Worm (Caenorhabditis elegans): Measurements from ENCODE around the gene M106.7.

ce11 chrII:10861723-10862486 is 4.9 kb upstream of the M106.7 start:
- TF ChIP-seq nhr-76 (tag; optimal IDR thresholded peaks at IDR 0.05), result no peak
- TF ChIP-seq zag-1 (tag; optimal IDR thresholded peaks at IDR 0.05), result no peak
- TF ChIP-seq ama-1 (optimal IDR thresholded peaks at IDR 0.05), result no peak
- no peak for TF ChIP-seq nhr-237 (tag; optimal IDR thresholded peaks at IDR 0.05)
- no peak for TF ChIP-seq tbx-2 (tag; optimal IDR thresholded peaks at IDR 0.05)
- no peak for TF ChIP-seq unc-62 (GFP tag; optimal IDR thresholded peaks at IDR 0.05)
- no peak for TF ChIP-seq ztf-11 (tag; optimal IDR thresholded peaks at IDR 0.05)
- no peak for TF ChIP-seq nhr-11 (tag; optimal IDR thresholded peaks at IDR 0.05)
- TF ChIP-seq ztf-4 (tag; optimal IDR thresholded peaks at IDR 0.05), result no peak
- no peak for TF ChIP-seq pha-4 (tag; optimal IDR thresholded peaks at IDR 0.05)
- no peak for TF ChIP-seq ZK546.5 (tag; optimal IDR thresholded peaks at IDR 0.05)

Measured in whole organism, L3 larva.